Fruit fly (Drosophila melanogaster): ENCODE data around the gene Cdc23.
A peak's percentile ranks its signal among the peaks of the same experiment; 100 is the strongest.

DNA sequence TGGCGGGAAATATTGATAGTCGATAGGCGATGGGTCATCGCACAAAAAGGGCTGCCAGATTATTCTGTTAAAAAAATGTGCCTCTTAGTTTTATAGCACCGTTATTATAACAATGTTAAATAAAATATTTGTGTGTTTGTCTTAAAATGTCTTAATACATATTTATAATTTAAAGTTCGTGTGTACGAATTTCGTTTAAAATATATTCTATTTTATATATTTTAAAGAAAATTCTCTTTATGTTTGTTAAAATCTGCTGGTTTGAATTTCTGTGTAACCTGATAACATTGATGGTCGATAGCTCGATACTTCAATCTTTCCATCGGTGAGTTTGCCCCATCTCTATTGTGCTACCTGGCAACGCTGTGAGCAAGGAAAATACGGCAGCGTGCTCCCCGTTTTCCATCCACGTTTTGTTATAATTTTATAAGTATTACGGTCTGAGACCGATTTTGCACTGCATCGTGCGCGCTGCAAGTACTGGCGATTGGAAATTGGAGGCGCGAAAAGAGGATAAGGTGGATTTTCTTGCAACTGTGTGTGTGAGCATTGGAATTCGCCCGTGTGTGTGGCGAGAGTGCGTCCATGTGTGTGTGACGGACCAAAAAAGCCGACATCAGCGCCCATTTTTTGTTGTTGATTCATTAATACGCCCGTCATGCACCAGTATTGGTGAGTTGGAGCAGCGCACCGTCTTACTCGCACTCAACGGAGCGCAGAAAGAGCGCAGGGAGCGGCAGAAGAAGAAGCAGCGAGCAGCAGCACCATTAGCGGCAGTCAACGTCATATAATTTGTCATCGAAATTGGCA lies 42.2 kb upstream of the Cdc23 start, which contains the start of the genes CG10949 and Arpc2:
- TF ChIP-seq N (GFP tag; optimal IDR thresholded peaks at IDR 0.05), result peak; percentile 62
- no peak for TF ChIP-seq tai (GFP tag; optimal IDR thresholded peaks at IDR 0.05)
- TF ChIP-seq Jra (GFP tag; optimal IDR thresholded peaks at IDR 0.05), result no peak
- peak; percentile 80 for TF ChIP-seq Dif (GFP tag; optimal IDR thresholded peaks at IDR 0.05; ENCODE audit: partially characterized antibody)
- TF ChIP-seq pan (optimal IDR thresholded peaks at IDR 0.05), result no peak
- peak; percentile 13 for TF ChIP-seq h (GFP tag; optimal IDR thresholded peaks at IDR 0.05)
- TF ChIP-seq Hr83 (GFP tag; optimal IDR thresholded peaks at IDR 0.05; ENCODE audit: poor library complexity, severe bottlenecking), result peak; percentile 71
- peak; percentile 12 for TF ChIP-seq fru (GFP tag; optimal IDR thresholded peaks at IDR 0.05)
- TF ChIP-seq usp (GFP tag; optimal IDR thresholded peaks at IDR 0.05), result no peak
